Worm (Caenorhabditis elegans) whole organism, L1 larva: ENCODE data around the gene F36H9.5.

ENCODE experiments used
- egl-27 ChIP-seq, 2 experiments: fragments of 150-350 bp in 1 of 2; sonication (generic microtip); optimal IDR thresholded peaks; 3 replicates each; lab custom pipeline; 2017 to 2018; ENCODE audit warnings: missing biosample characterization in 2 of 2, missing genetic modification characterization in 2 of 2, missing genetic modification reagents in 2 of 2
- isw-1 ChIP-seq: fragments of 200-800 bp; sonication (Bioruptor generic); IDR thresholded peaks from 2 replicates; pipeline ENCODE4 v1.3.6; 2022; ENCODE audit warnings: missing genetic modification characterization, missing compliant biosample characterization
- nhr-11 ChIP-seq: fragments of 150-350 bp; optimal IDR thresholded peaks from 2 replicates; lab custom pipeline; 2014; ENCODE audit warnings: missing biosample characterization, missing genetic modification characterization
- pax-3 ChIP-seq: fragments of 200-800 bp; sonication (Bioruptor generic); optimal IDR thresholded peaks from 2 replicates; lab custom pipeline; 2018; ENCODE audit warnings: mild to moderate bottlenecking, missing genetic modification characterization, moderate library complexity, missing compliant biosample characterization
- ztf-4 ChIP-seq: fragments of 150-350 bp; optimal IDR thresholded peaks from 2 replicates; lab custom pipeline; 2014; ENCODE audit warnings: missing biosample characterization, missing genetic modification characterization

DNA sequence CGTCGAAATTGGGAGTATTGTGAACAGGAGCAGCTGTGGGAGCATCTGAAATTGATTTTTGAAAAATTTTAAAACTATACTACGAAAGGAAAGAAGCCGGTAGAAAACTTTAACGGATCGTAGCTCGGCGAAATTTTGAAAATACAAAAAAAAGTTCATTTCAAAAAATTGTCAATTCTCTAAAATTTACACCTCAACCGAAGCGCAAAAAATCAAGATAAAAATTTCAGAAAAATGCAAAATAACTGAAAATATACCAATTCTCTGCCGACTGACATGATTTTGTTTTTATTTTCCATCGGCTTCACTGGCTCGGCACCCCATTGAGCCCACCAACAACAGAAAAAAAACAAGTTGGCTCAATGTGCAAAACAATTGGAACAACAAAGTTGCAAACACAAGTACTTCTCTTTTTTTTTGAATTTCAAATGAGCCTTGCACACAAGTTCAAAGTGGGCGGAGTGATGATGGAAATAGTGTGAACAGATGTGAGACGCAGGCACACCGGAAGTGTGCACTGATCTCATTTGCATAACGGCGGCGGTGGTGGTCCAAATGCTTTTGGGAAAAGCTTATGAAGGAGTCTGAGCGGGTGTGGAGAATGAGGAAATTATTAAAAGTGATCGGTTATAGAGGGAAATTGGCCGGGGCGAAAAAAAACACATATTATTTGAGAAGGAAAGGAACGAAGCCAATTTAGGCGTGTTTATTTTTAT, 6.8 kb downstream of the F36H9.5 start, which contains the start of gene F36H9.7:
- TF ChIP-seq pax-3 (tag; lab: Kevin White, UChicago) (no peak), isw-1 (no peak), egl-27 (tag; optimal IDR thresholded peaks at IDR 0.05; lab: Kevin White, UChicago) (no peak), nhr-11 (tag; lab: Kevin White, UChicago) (no peak), ztf-4 (tag; lab: Kevin White, UChicago) (no peak)
